Worm (Caenorhabditis elegans) whole organism, L4/young adult: Measurements from ENCODE around the gene mrps-9.

Source experiments
- W03F9.2 ChIP-seq: fragments of 150-350 bp; optimal IDR thresholded peaks from 2 replicates; lab custom pipeline; 2014; ENCODE audit warnings: missing biosample characterization, missing genetic modification characterization
- dao-5 ChIP-seq: sonication (generic microtip); optimal IDR thresholded peaks from 2 replicates; lab custom pipeline; 2016; ENCODE audit warnings: missing genotype, missing genetic modification characterization, moderate library complexity, missing compliant biosample characterization
- him-1 ChIP-seq: sonication (generic microtip); optimal IDR thresholded peaks from 2 replicates; lab custom pipeline; 2016; ENCODE audit warnings: missing genotype, missing genetic modification reagents, missing genetic modification characterization, missing compliant biosample characterization

mrps-9 gene

ce11 chrIII:8299078-8299587, 33.3 kb downstream of the mrps-9 start:
- TF ChIP-seq dao-5 (tag; lab: Kevin White, UChicago) (no peak), W03F9.2 (no peak), him-1 (tag; lab: Kevin White, UChicago) (no peak)

- TF ChIP-seq him-1 (tag; lab: Kevin White, UChicago) (no peak), W03F9.2 (no peak), dao-5 (tag; lab: Kevin White, UChicago) (no peak)
These were observed 33.9 kb downstream of the mrps-9 start for ce11 chrIII:8299734-8300133.

DNA sequence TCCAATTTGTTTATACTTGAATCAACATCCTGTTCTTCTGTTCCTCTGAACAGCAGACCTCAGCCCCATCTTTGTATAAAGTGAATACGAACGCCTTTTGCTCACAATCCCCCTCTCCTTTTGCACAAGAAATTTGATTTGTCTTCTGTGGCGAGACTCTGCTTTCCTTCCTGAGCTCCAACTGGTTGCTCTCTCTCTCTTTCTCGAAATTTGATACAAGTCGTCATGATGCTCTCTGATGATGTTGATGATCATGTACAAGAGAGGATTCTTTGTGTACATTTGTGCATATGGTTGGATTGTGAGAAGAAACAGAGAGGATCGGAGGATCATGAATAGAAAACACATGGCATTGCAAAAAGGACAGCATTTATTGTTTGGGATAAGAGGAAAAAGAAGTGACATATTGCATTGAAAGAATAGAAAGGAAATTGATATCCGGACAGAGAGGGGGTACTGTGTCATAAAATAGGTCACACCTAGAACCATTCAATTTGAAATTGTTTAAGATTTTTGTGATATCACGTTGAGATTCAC, 35.1 kb downstream of the mrps-9 start:
- no peak for TF ChIP-seq W03F9.2
- no peak for TF ChIP-seq dao-5 (tag; lab: Kevin White, UChicago)
- TF ChIP-seq him-1 (tag; lab: Kevin White, UChicago), result no peak

ce11 chrIII:8303440-8303839, 37.6 kb downstream of the mrps-9 start:
- TF ChIP-seq W03F9.2, result no peak
- TF ChIP-seq dao-5 (tag; lab: Kevin White, UChicago), result no peak
- TF ChIP-seq him-1 (tag; lab: Kevin White, UChicago), result no peak

DNA sequence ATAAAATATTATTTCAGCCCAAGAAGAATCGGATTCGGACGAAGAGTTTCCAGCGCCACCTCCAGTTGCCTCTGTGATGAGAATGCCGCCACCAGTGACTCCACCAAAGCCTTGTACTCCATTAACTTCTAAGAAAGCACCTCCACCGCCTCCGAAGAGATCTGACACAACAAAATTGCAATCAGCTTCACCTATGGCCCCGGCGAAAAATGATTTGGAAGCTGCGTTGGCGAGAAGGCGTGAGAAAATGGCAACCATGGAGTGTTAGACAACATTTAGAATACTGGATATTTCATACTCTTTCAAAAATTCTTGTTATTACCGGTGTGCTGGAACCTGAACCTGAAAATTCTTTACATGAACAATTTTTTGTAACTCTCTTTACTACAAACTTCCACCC, 39.4 kb downstream of the mrps-9 start:
- no peak for TF ChIP-seq him-1 (tag; lab: Kevin White, UChicago)
- no peak for TF ChIP-seq dao-5 (tag; lab: Kevin White, UChicago)
- TF ChIP-seq W03F9.2, result no peak

ce11 chrIII:8305816-8306215, 40.0 kb downstream of the mrps-9 start:
- TF ChIP-seq him-1 (tag; lab: Kevin White, UChicago) (no peak), W03F9.2 (no peak), dao-5 (tag; lab: Kevin White, UChicago) (no peak)

- TF ChIP-seq dao-5 (tag; lab: Kevin White, UChicago), result no peak
- TF ChIP-seq him-1 (tag; lab: Kevin White, UChicago), result peak; percentile 65
- peak; percentile 96 for TF ChIP-seq W03F9.2
These were observed 41.5 kb downstream of the mrps-9 start, which contains the start of the genes F10E9.7 and F10E9.5 for ce11 chrIII:8307356-8307755. Gene F10E9.7 (minus strand): TSS chrIII:8307441. Gene F10E9.5 (plus strand): TSS chrIII:8307592.

DNA sequence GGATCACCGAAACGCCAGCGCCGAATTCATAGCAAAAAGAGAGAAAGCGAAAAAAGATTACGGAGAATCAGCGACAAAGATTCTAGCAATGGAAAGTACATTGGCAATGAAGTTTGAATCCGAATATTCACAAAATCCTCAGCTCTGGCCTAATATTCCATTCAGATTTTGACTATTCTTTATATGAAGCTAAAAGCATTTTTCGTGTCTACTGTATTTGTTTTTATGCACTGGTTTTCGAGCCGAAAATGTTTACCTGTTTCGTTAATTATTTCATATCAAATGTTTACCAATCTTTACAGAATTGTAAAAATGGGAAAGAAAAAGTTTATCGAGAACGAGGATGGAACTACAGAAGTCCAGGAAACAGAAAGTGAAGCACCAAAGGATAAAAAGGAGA, 42.4 kb downstream of the mrps-9 start, which contains the start of gene F10E9.4:
Gene F10E9.4 (plus strand): TSS at position 301 of the 400 bp plus-strand sequence.
- TF ChIP-seq dao-5 (tag; lab: Kevin White, UChicago), result no peak
- TF ChIP-seq him-1 (tag; lab: Kevin White, UChicago), result no peak
- TF ChIP-seq W03F9.2, result no peak

DNA sequence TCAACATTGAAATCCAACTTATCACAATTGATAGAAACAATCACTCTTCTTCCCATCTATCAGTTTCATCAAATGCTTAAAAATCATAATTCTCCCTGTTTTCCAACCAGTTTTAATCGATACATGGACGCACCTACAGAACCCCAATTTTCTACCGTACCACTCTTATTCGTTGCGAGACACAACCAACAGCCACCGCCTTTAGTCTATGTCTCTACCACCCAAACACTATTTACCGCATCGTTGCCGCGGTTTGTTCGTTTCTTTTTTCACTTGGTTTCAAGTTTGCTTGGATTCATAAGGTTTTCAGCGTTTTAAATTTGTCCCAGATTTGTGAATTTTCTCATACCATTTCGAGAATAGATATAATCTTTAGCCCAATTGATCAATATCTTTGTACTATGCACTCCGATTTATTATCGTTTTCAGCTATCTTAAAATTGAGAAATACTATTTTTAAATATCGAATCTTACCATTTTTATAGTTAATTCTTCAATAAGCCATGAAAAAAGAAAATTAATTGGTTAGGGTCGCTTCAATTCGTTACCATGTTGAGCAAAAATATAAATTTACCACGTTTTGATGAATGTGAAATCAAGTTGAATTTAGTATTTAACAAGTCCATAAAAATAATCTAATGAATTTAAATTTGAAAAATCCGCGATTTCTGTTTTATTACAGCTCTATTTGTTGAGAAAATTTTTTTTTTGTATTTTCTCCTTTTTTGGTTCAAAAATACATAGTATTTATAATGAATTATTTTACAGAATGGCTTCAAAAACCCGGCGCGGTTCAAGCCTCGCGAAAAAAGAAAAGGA, 44.6 kb downstream of the mrps-9 start, which contains the start of gene F10E9.3:
Gene F10E9.3 (plus strand): TSS at position 769 of the 819 bp plus-strand sequence.
- no peak for TF ChIP-seq him-1 (tag; lab: Kevin White, UChicago)

DNA sequence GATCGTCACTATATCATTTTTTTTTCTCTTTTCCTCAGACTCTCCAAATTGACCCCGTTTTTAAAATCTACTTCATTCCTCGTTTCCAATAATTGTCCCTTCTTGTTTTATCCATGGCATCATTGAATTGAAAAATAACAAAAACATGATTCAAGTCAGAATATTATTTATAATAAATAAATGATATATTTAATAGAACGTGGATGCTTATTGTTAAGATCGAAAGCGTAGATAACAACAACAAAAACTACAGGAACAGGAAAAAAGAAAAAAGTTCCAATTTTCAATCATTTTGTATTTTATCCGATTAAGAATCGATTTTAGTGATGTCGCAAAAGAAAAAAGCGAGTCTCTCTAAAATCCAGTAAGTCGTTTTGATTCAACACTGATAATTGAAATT, 46.5 kb downstream of the mrps-9 start, which contains the start of gene F10E9.2:
Gene F10E9.2 (plus strand): TSS at position 301 of the 400 bp plus-strand sequence.
- TF ChIP-seq W03F9.2, result no peak
- no peak for TF ChIP-seq dao-5 (tag; lab: Kevin White, UChicago)
- no peak for TF ChIP-seq him-1 (tag; lab: Kevin White, UChicago)
